Fruit fly (Drosophila melanogaster): ENCODE measurements around the gene Vdup1.

Gene Vdup1

DNA sequence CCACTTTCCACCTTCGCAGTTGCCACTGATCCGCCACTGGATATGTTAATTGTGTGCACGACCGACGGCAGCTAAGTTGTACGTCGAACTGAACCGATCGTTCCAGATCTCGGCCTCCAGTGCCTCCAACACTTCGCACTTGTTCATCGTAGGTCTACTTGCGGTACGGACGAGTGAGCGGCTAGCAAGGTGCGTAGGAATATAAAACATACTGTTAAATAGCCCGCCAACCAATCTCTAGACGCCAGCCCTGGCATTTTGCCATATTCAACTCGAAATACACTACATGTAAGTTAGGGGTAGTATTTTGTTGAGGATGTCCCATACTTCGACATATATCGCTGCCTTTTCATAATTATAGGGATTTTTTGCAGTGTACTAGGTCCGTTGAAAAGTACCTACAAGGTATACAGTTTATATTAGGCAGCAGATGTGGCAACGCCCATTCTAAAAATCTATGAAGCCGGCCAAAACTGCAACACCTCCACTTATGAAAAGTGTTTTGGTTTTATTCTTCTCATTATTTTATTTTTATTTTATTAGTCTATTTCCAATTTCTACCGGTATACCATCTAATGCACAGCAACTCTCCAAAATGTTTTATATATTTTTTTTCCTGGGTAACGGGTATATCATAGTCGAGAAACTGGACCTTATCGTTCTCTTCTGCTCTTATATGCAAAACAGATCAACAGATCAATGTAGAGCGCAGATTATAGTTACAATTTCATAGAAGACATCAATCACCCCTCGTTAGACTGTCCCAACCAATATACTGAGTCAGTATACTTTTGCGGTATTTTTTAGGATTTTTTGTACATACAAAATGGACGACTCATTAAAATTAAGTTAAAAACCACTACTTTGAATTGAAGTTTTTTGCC lies 44.5 kb upstream of the Vdup1 start, which contains the start of the genes pyx and CG33229:
TSS of gene pyx (minus strand) at position 51 of the 884 bp plus-strand sequence.
TSS of gene CG33229 (plus strand) at position 834 of the 884 bp plus-strand sequence.
- peak; percentile 81 for TF ChIP-seq CG3032 (tag; optimal IDR thresholded peaks at IDR 0.05)
- peak; percentile 93 for TF ChIP-seq svp (GFP tag)
- peak; percentile 74 for TF ChIP-seq CG6792 (GFP tag; optimal IDR thresholded peaks at IDR 0.05)
- TF ChIP-seq Hr38 (GFP tag; optimal IDR thresholded peaks at IDR 0.05) = no peak
- TF ChIP-seq CG11902 (GFP tag; optimal IDR thresholded peaks at IDR 0.05) = peak; percentile 81
- peak; percentile 92 for TF ChIP-seq CG31627 (GFP tag; optimal IDR thresholded peaks at IDR 0.05)
- peak; percentile 89 for TF ChIP-seq Hr39 (GFP tag; optimal IDR thresholded peaks at IDR 0.05)
- TF ChIP-seq cyc (GFP tag; optimal IDR thresholded peaks at IDR 0.05) = peak; percentile 89
- peak; percentile 78 for TF ChIP-seq Smox (GFP tag; optimal IDR thresholded peaks at IDR 0.05)
- peak; percentile 78 for TF ChIP-seq CG3919 (GFP tag; optimal IDR thresholded peaks at IDR 0.05)
- peak; percentile 66 for TF ChIP-seq Gug (GFP tag; IDR thresholded peaks at IDR 0.05)
- peak; percentile 74 for TF ChIP-seq Sox102F (GFP tag; optimal IDR thresholded peaks at IDR 0.05)
- TF ChIP-seq esn (GFP tag; optimal IDR thresholded peaks at IDR 0.05) = peak; percentile 88
- no peak for TF ChIP-seq CG4318 (GFP tag; optimal IDR thresholded peaks at IDR 0.05)
- TF ChIP-seq dsx (GFP tag; optimal IDR thresholded peaks at IDR 0.05; ENCODE audit: poor library complexity, severe bottlenecking) = peak; percentile 67
- peak; percentile 64 for TF ChIP-seq fd59A (GFP tag; optimal IDR thresholded peaks at IDR 0.05)
- peak; percentile 86 for TF ChIP-seq Ets21C (GFP tag; optimal IDR thresholded peaks at IDR 0.05)
- peak; percentile 74 for TF ChIP-seq CG8119 (GFP tag; IDR thresholded peaks at IDR 0.05)
- peak; percentile 80 for TF ChIP-seq dac (GFP tag; optimal IDR thresholded peaks at IDR 0.05)
- no peak for TF ChIP-seq CG9139 (GFP tag; optimal IDR thresholded peaks at IDR 0.05)
- TF ChIP-seq net (GFP tag; optimal IDR thresholded peaks at IDR 0.05) = peak; percentile 77
- peak; percentile 86 for TF ChIP-seq CG10631 (GFP tag; optimal IDR thresholded peaks at IDR 0.05)
- peak; percentile 79 for TF ChIP-seq Eip93F (GFP tag; optimal IDR thresholded peaks at IDR 0.05)
- peak; percentile 72 for TF ChIP-seq salr (GFP tag; optimal IDR thresholded peaks at IDR 0.05)
- no peak for TF ChIP-seq CG6854 (GFP tag; optimal IDR thresholded peaks at IDR 0.05)
- TF ChIP-seq lz (GFP tag; optimal IDR thresholded peaks at IDR 0.05) = peak; percentile 88
- peak; percentile 94 for TF ChIP-seq CG32006 (GFP tag; optimal IDR thresholded peaks at IDR 0.05)
- peak; percentile 65 for TF ChIP-seq Blimp-1 (GFP tag; optimal IDR thresholded peaks at IDR 0.05)
- TF ChIP-seq vri (GFP tag; optimal IDR thresholded peaks at IDR 0.05) = no peak
- peak; percentile 56 for TF ChIP-seq spab (GFP tag; optimal IDR thresholded peaks at IDR 0.05)
- TF ChIP-seq OdsH (GFP tag; optimal IDR thresholded peaks at IDR 0.05) = peak; percentile 87
- peak; percentile 75 for TF ChIP-seq CG34406 (GFP tag; optimal IDR thresholded peaks at IDR 0.05)
- peak; percentile 67 for TF ChIP-seq CG8632 (GFP tag; optimal IDR thresholded peaks at IDR 0.05)
- TF ChIP-seq CG11762 (GFP tag; optimal IDR thresholded peaks at IDR 0.05; ENCODE audit: insufficient read depth) = peak; percentile 40
- TF ChIP-seq CG10669 (GFP tag; optimal IDR thresholded peaks at IDR 0.05) = peak; percentile 72
- peak; percentile 74 for TF ChIP-seq CG6276 (GFP tag; optimal IDR thresholded peaks at IDR 0.05)
- TF ChIP-seq CG7368 (GFP tag; optimal IDR thresholded peaks at IDR 0.05) = no peak
- TF ChIP-seq pdm3 (GFP tag; optimal IDR thresholded peaks at IDR 0.05) = peak; percentile 86
- TF ChIP-seq fd85E (GFP tag; optimal IDR thresholded peaks at IDR 0.05) = no peak
- TF ChIP-seq CG11294 (GFP tag; IDR thresholded peaks at IDR 0.05) = peak; percentile 65; the same call in 1 of the 2 replicates
- TF ChIP-seq topi (GFP tag; optimal IDR thresholded peaks at IDR 0.05) = peak; percentile 85
- peak; percentile 91 for TF ChIP-seq Eip78C (GFP tag)
- TF ChIP-seq Met (GFP tag; optimal IDR thresholded peaks at IDR 0.05) = peak; percentile 82
- TF ChIP-seq Eip75B (GFP tag; optimal IDR thresholded peaks at IDR 0.05) = peak; percentile 79
- TF ChIP-seq Sox15 (GFP tag; optimal IDR thresholded peaks at IDR 0.05) = peak; percentile 83
- no peak for TF ChIP-seq CG16779 (tag; optimal IDR thresholded peaks at IDR 0.05)
- peak; percentile 92 for TF ChIP-seq Hr4 (GFP tag; optimal IDR thresholded peaks at IDR 0.05)
- peak; percentile 62 for TF ChIP-seq CG15336 (GFP tag; IDR thresholded peaks at IDR 0.05)
- no peak for TF ChIP-seq fkh (GFP tag; optimal IDR thresholded peaks at IDR 0.05)
- TF ChIP-seq CG1621 (tag; optimal IDR thresholded peaks at IDR 0.05) = peak; percentile 42
